Worm (Caenorhabditis elegans) whole organism, L2 larva: Measurements from ENCODE around the gene set-4.

Source experiments
- C34F6.9 ChIP-seq: fragments of 150-350 bp; optimal IDR thresholded peaks from 2 replicates; lab custom pipeline; 2014; ENCODE audit warnings: missing biosample characterization, missing genetic modification characterization
- F13H6.1 ChIP-seq: sonication (generic microtip); optimal IDR thresholded peaks from 2 replicates; lab custom pipeline; 2016; ENCODE audit warnings: missing genetic modification characterization, missing compliant biosample characterization
- R02D3.7 ChIP-seq: fragments of 150-350 bp; optimal IDR thresholded peaks from 2 replicates; lab custom pipeline; 2014; ENCODE audit warnings: missing biosample characterization, missing genetic modification characterization
- Y55F3AM.14 ChIP-seq: fragments of 200-800 bp; sonication (Bioruptor generic); optimal IDR thresholded peaks from 2 replicates; lab custom pipeline; 2018; ENCODE audit warnings: mild to moderate bottlenecking, missing genetic modification characterization, missing compliant biosample characterization
- ZK546.5 ChIP-seq: sonication (generic microtip); optimal IDR thresholded peaks from 2 replicates; lab custom pipeline; 2017; ENCODE audit warnings: missing biosample characterization, missing genetic modification characterization
- alr-1 ChIP-seq: fragments of 150-350 bp; optimal IDR thresholded peaks from 2 replicates; lab custom pipeline; 2014; ENCODE audit warnings: missing biosample characterization, missing genetic modification characterization
- aly-2 ChIP-seq: fragments of 150-350 bp; optimal IDR thresholded peaks from 2 replicates; lab custom pipeline; 2014; ENCODE audit warnings: missing biosample characterization, missing genetic modification characterization
- ama-1 ChIP-seq: fragments of 150-350 bp; optimal IDR thresholded peaks from 2 replicates; lab custom pipeline; 2018; ENCODE audit warnings: inconsistent platforms
- blmp-1 ChIP-seq: sonication (generic microtip); optimal IDR thresholded peaks from 2 replicates; lab custom pipeline; 2017; ENCODE audit warnings: missing genetic modification characterization, mild to moderate bottlenecking, missing compliant biosample characterization, antibody characterized with exemption, moderate library complexity; ENCODE audit not compliant: insufficient read depth
- ceh-16 ChIP-seq: fragments of 150-350 bp; optimal IDR thresholded peaks from 2 replicates; lab custom pipeline; 2014; ENCODE audit warnings: missing biosample characterization, missing genetic modification characterization
- ceh-82 ChIP-seq: fragments of 150-350 bp; optimal IDR thresholded peaks from 2 replicates; lab custom pipeline; 2014; ENCODE audit warnings: missing biosample characterization, missing genetic modification characterization
- crh-2 ChIP-seq: sonication (generic microtip); optimal IDR thresholded peaks from 2 replicates; lab custom pipeline; 2017; ENCODE audit warnings: missing biosample characterization, missing genetic modification characterization
- egl-27 ChIP-seq: sonication (generic microtip); optimal IDR thresholded peaks from 3 replicates; lab custom pipeline; 2017; ENCODE audit warnings: missing biosample characterization, missing genetic modification reagents, missing genetic modification characterization
- elt-1 ChIP-seq: fragments of 150-350 bp; optimal IDR thresholded peaks from 2 replicates; lab custom pipeline; 2014; ENCODE audit warnings: missing biosample characterization, missing genetic modification characterization
- fos-1 ChIP-seq: fragments of 150-350 bp; optimal IDR thresholded peaks from 2 replicates; lab custom pipeline; 2014; ENCODE audit warnings: missing biosample characterization, missing genetic modification characterization
- gmeb-1 ChIP-seq: fragments of 150-350 bp; optimal IDR thresholded peaks from 2 replicates; lab custom pipeline; 2014; ENCODE audit warnings: missing biosample characterization, missing genetic modification characterization
- lin-11 ChIP-seq: fragments of 150-350 bp; sonication (generic microtip); optimal IDR thresholded peaks from 2 replicates; lab custom pipeline; 2014; ENCODE audit warnings: missing biosample characterization, missing genetic modification characterization, inconsistent platforms, mixed read lengths
- lin-13 ChIP-seq: fragments of 150-350 bp; optimal IDR thresholded peaks from 2 replicates; lab custom pipeline; 2014; ENCODE audit warnings: missing biosample characterization, missing genetic modification reagents, missing genetic modification characterization
- lin-39 ChIP-seq: fragments of 150-350 bp; optimal IDR thresholded peaks from 2 replicates; lab custom pipeline; 2014; ENCODE audit warnings: missing biosample characterization, missing genetic modification reagents, missing genetic modification characterization
- lsy-2 ChIP-seq, 2 experiments: fragments of 150-350 bp in 1 of 2; sonication (generic microtip) in 1 of 2; optimal IDR thresholded peaks; 2 replicates each; lab custom pipeline; 2014 to 2017; ENCODE audit warnings: missing biosample characterization in 2 of 2, missing genetic modification characterization in 2 of 2
- mab-5 ChIP-seq: fragments of 150-350 bp; optimal IDR thresholded peaks from 2 replicates; lab custom pipeline; 2014; ENCODE audit warnings: missing biosample characterization, missing genetic modification characterization
- mbf-1 ChIP-seq: sonication (generic microtip); optimal IDR thresholded peaks from 2 replicates; lab custom pipeline; 2017; ENCODE audit warnings: missing biosample characterization, missing genetic modification characterization
- nhr-10 ChIP-seq: sonication (generic microtip); optimal IDR thresholded peaks from 2 replicates; lab custom pipeline; 2017; ENCODE audit warnings: missing biosample characterization, missing genetic modification characterization
- nhr-11 ChIP-seq: fragments of 150-350 bp; optimal IDR thresholded peaks from 2 replicates; lab custom pipeline; 2014; ENCODE audit warnings: missing biosample characterization, missing genetic modification characterization
- nhr-12 ChIP-seq: fragments of 150-350 bp; optimal IDR thresholded peaks from 2 replicates; lab custom pipeline; 2014; ENCODE audit warnings: missing biosample characterization, missing genetic modification characterization
- nhr-129 ChIP-seq: fragments of 150-350 bp; optimal IDR thresholded peaks from 2 replicates; lab custom pipeline; 2014; ENCODE audit warnings: missing biosample characterization, missing genetic modification characterization
- nhr-21 ChIP-seq: fragments of 150-350 bp; optimal IDR thresholded peaks from 2 replicates; lab custom pipeline; 2014; ENCODE audit warnings: missing biosample characterization, missing genetic modification characterization
- nhr-23 ChIP-seq: fragments of 150-350 bp; optimal IDR thresholded peaks from 2 replicates; lab custom pipeline; 2014; ENCODE audit warnings: missing biosample characterization, missing genetic modification reagents, missing genetic modification characterization
- nhr-237 ChIP-seq: fragments of 150-350 bp; optimal IDR thresholded peaks from 2 replicates; lab custom pipeline; 2014; ENCODE audit warnings: missing biosample characterization, missing genetic modification characterization
- nhr-25 ChIP-seq: fragments of 150-350 bp; sonication (generic microtip); optimal IDR thresholded peaks from 3 replicates; lab custom pipeline; 2014; ENCODE audit warnings: missing biosample characterization, missing genetic modification characterization
- nhr-77 ChIP-seq: fragments of 150-350 bp; optimal IDR thresholded peaks from 2 replicates; lab custom pipeline; 2014; ENCODE audit warnings: missing biosample characterization, missing genetic modification characterization
- peb-1 ChIP-seq: fragments of 150-350 bp; optimal IDR thresholded peaks from 2 replicates; lab custom pipeline; 2014; ENCODE audit warnings: missing biosample characterization, missing genetic modification characterization
- sem-4 ChIP-seq: fragments of 150-350 bp; optimal IDR thresholded peaks from 2 replicates; lab custom pipeline; 2014; ENCODE audit warnings: missing biosample characterization, missing genetic modification reagents, missing genetic modification characterization
- sma-3 ChIP-seq: sonication (generic microtip); optimal IDR thresholded peaks from 2 replicates; lab custom pipeline; 2016; ENCODE audit warnings: missing genetic modification reagents, missing genetic modification characterization, missing compliant biosample characterization
- sma-9 ChIP-seq, 2 experiments: fragments of 150-350 bp in 1 of 2; sonication (generic microtip) in 1 of 2; optimal IDR thresholded peaks; 2 replicates each; lab custom pipeline; 2014 to 2016; ENCODE audit warnings: missing genetic modification characterization in 2 of 2, mild to moderate bottlenecking in 1 of 2, missing biosample characterization in 1 of 2, missing compliant biosample characterization in 1 of 2, missing genetic modification reagents in 1 of 2, moderate library complexity in 1 of 2
- snpc-4 ChIP-seq: fragments of 150-350 bp; optimal IDR thresholded peaks from 2 replicates; lab custom pipeline; 2014; ENCODE audit warnings: missing biosample characterization, missing genetic modification characterization
- unc-39 ChIP-seq: fragments of 150-350 bp; optimal IDR thresholded peaks from 2 replicates; lab custom pipeline; 2014; ENCODE audit warnings: missing biosample characterization, missing genetic modification characterization
- unc-55 ChIP-seq: fragments of 150-350 bp; sonication (generic microtip); optimal IDR thresholded peaks from 3 replicates; lab custom pipeline; 2014; ENCODE audit warnings: missing biosample characterization, missing genetic modification reagents, missing genetic modification characterization
- unc-62 ChIP-seq: fragments of 150-350 bp; optimal IDR thresholded peaks from 2 replicates; lab custom pipeline; 2014; ENCODE audit warnings: missing biosample characterization, missing genetic modification reagents, missing genetic modification characterization
- zag-1 ChIP-seq: fragments of 150-350 bp; optimal IDR thresholded peaks from 2 replicates; lab custom pipeline; 2014; ENCODE audit warnings: missing biosample characterization, missing genetic modification characterization
- ztf-1 ChIP-seq: fragments of 200-800 bp; sonication (Bioruptor generic); conservative IDR thresholded peaks from 2 replicates; pipeline ENCODE4 v1.3.6; 2022; ENCODE audit warnings: missing genetic modification characterization, missing compliant biosample characterization
- ztf-4 ChIP-seq: fragments of 150-350 bp; optimal IDR thresholded peaks from 2 replicates; lab custom pipeline; 2014; ENCODE audit warnings: missing biosample characterization, missing genetic modification characterization

Gene set-4

DNA sequence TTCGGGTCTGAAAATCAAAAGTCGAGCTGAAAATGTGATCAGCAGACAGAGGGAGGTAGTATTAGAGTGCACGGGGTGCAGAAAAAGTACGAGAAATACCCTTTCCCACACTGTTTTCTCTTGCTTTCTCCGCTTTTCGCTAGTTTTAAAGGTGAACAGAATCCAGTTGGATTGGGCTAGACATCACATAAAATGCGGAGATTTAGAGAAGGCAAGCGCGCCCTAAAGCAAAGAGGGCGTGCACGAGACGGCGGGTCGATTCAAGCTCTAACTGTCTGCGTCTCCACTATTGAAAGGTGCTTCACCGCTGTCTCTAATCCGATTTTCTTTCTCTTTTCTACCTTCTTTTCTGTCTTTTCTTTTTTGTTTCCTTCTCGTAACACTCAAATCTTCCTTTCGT lies 39.0 kb upstream of the set-4 start (continued):
- peak; percentile 90 for TF ChIP-seq sma-9 (GFP tag; optimal IDR thresholded peaks at IDR 0.05; lab: Kevin White, UChicago)
- no peak for TF ChIP-seq sma-9 (tag; optimal IDR thresholded peaks at IDR 0.05; lab: Kevin White, UChicago)
- TF ChIP-seq blmp-1 = peak; percentile 92
- TF ChIP-seq fos-1 = peak; percentile 53
- TF ChIP-seq Y55F3AM.14 = no peak
- TF ChIP-seq lin-39 (tag; lab: Kevin White, UChicago) = no peak
- no peak for TF ChIP-seq nhr-12
- TF ChIP-seq egl-27 = peak; percentile 56
- no peak for TF ChIP-seq ama-1 (lab: Kevin White, UChicago)
- no peak for TF ChIP-seq ZK546.5
- TF ChIP-seq zag-1 (tag; lab: Kevin White, UChicago) = peak; percentile 56
- TF ChIP-seq lin-11 (tag; lab: Kevin White, UChicago) = peak; percentile 83
- peak; percentile 81 for TF ChIP-seq nhr-21 (tag; lab: Kevin White, UChicago)
- TF ChIP-seq lsy-2 (tag; optimal IDR thresholded peaks at IDR 0.05; lab: Kevin White, UChicago) = peak; percentile 66 to 88
- peak; percentile 93 for TF ChIP-seq C34F6.9 (tag; lab: Kevin White, UChicago)
- TF ChIP-seq ceh-16 (tag; lab: Kevin White, UChicago) = no peak

DNA sequence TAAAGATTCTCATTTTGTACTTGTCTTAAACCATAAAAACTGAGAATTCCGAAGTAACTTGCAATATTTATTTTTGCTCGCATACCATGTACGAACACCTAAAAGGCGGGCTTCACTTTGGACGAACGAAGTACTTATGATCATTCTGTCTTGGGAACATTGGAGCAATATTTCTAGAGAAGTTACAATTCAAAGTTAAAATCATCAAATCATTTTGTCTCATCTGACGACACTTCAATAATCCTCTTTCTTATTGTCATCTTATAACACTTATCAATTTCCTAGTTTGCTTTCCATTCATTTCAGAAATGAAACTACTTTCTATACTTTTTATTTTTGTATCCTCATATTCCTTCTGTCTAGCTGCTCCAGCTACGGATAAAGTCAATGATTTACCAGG lies 35.6 kb upstream of the set-4 start, which contains the start of gene ctsa-4.1:
Gene ctsa-4.1 (plus strand): TSS at position 301 of the 400 bp plus-strand sequence.
- TF ChIP-seq ZK546.5 (no peak), nhr-21 (tag; lab: Kevin White, UChicago) (no peak), snpc-4 (tag; lab: Kevin White, UChicago) (no peak), sma-3 (GFP tag; lab: Kevin White, UChicago) (no peak), ztf-1 (GFP tag; lab: Robert Waterston, UW) (no peak), unc-39 (tag; lab: Kevin White, UChicago) (no peak), aly-2 (tag; lab: Kevin White, UChicago) (no peak), nhr-11 (tag; lab: Kevin White, UChicago) (no peak), lin-39 (tag; lab: Kevin White, UChicago) (no peak), peb-1 (no peak), alr-1 (no peak), nhr-129 (tag; lab: Kevin White, UChicago) (no peak), lin-13 (no peak), nhr-25 (no peak), F13H6.1 (tag; lab: Kevin White, UChicago) (no peak), ceh-82 (tag; lab: Kevin White, UChicago) (no peak)

DNA sequence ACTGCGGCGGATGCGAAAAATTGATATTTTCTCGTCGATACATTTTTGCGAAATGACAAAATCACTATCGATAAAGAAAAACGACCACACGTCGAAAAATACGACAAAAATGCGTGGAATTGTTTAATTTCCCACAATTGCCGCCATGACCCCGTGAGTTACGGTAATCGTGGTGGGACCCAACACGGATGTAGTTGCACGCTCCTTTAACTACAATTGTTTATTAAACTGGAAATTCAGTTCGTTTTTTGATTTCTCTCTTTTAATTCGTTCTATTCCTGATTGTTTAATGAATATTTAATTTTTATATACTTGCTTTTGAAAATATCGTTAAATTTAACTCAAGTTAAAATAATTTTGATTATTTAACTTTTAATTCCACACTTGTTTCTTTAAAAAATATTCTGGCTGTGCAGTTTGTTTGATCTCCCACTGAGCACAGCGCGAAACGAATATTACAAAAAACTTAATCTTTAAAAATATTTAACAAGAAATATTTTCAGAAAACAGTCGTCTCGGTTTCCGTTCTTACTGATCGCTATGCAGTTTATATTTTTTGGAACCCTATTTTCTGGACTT lies 34.2 kb upstream of the set-4 start, which contains the start of the genes ani-2 and clec-88:
Gene ani-2 (minus strand): TSS at position 131 of the 579 bp plus-strand sequence.
Gene clec-88 (plus strand): TSS at position 486 of the 579 bp plus-strand sequence.
- TF ChIP-seq nhr-77 (tag; lab: Kevin White, UChicago) = no peak
- TF ChIP-seq sma-9 (GFP tag; optimal IDR thresholded peaks at IDR 0.05; lab: Kevin White, UChicago) = no peak
- TF ChIP-seq sma-9 (tag; optimal IDR thresholded peaks at IDR 0.05; lab: Kevin White, UChicago) = no peak
- no peak for TF ChIP-seq nhr-21 (tag; lab: Kevin White, UChicago)
- no peak for TF ChIP-seq ztf-4

DNA sequence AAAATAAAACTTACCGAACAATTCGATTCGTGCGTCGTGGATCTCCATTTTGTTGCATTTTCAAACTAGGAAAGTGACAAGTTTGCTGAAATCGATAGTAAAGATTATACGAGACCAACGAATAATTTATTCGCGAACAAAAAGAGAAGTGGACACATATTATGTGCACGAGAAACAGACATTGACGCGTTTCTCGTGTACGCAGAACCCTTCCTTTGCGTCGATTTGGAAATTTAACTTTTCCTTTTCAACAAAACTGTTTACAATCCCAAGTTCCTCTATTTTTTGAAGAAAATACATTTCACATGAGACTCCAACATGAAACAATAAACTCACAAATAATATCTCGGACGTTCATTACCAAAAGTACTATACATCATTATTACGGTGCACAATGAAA lies 29.7 kb upstream of the set-4 start, which contains the start of gene K10B2.4:
Gene K10B2.4 (minus strand): TSS at position 138 of the 400 bp plus-strand sequence.
- TF ChIP-seq lin-11 (tag; lab: Kevin White, UChicago) (no peak), snpc-4 (tag; lab: Kevin White, UChicago) (peak; percentile 46), F13H6.1 (tag; lab: Kevin White, UChicago) (peak; percentile 37), aly-2 (tag; lab: Kevin White, UChicago) (no peak), mbf-1 (tag; lab: Kevin White, UChicago) (no peak), nhr-129 (tag; lab: Kevin White, UChicago) (peak; percentile 86), ceh-16 (tag; lab: Kevin White, UChicago) (peak; percentile 21), sem-4 (tag; lab: Kevin White, UChicago) (peak; percentile 33), fos-1 (peak; percentile 44), nhr-10 (tag; lab: Kevin White, UChicago) (no peak), ceh-82 (tag; lab: Kevin White, UChicago) (no peak), nhr-25 (peak; percentile 78), blmp-1 (no peak), egl-27 (no peak), sma-3 (GFP tag; lab: Kevin White, UChicago) (peak; percentile 70), nhr-11 (tag; lab: Kevin White, UChicago) (no peak), alr-1 (no peak), lsy-2 (tag; optimal IDR thresholded peaks at IDR 0.05; lab: Kevin White, UChicago) (peak; percentile 23 to 87), unc-62 (no peak), lin-13 (peak; percentile 65), unc-39 (tag; lab: Kevin White, UChicago) (no peak), crh-2 (peak; percentile 75), ama-1 (lab: Kevin White, UChicago) (no peak), C34F6.9 (tag; lab: Kevin White, UChicago) (peak; percentile 79), mab-5 (peak; percentile 40), R02D3.7 (tag; lab: Kevin White, UChicago) (no peak), sma-9 (GFP tag; optimal IDR thresholded peaks at IDR 0.05; lab: Kevin White, UChicago) (peak; percentile 73), sma-9 (tag; optimal IDR thresholded peaks at IDR 0.05; lab: Kevin White, UChicago) (no peak), gmeb-1 (tag; lab: Kevin White, UChicago) (peak; percentile 76), unc-55 (GFP tag; lab: Kevin White, UChicago) (peak; percentile 81), elt-1 (tag; lab: Kevin White, UChicago) (no peak), nhr-237 (tag; lab: Kevin White, UChicago) (no peak), peb-1 (no peak), nhr-21 (tag; lab: Kevin White, UChicago) (peak; percentile 40), nhr-12 (no peak), ztf-1 (GFP tag; lab: Robert Waterston, UW) (no peak), nhr-23 (tag; lab: Kevin White, UChicago) (no peak), ztf-4 (no peak)
